Worm (Caenorhabditis elegans): Measurements from ENCODE around the gene lev-9.

The lev-9 gene

ce11 chrX:6266739-6267138 lies 24.8 kb downstream of the lev-9 start, which contains the start of gene W05H9.2:
W05H9.2 (plus strand) TSS chrX:6267039.
- no peak for TF ChIP-seq lin-39 (tag; optimal IDR thresholded peaks at IDR 0.05)
- no peak for TF ChIP-seq fkh-10 (GFP tag; optimal IDR thresholded peaks at IDR 0.05)
- no peak for TF ChIP-seq swsn-7 (tag; optimal IDR thresholded peaks at IDR 0.05)
- TF ChIP-seq tlp-1 (tag; optimal IDR thresholded peaks at IDR 0.05) = no peak
- no peak for TF ChIP-seq unc-62 (GFP tag; optimal IDR thresholded peaks at IDR 0.05)
- no peak for TF ChIP-seq nhr-28 (tag; optimal IDR thresholded peaks at IDR 0.05)
- TF ChIP-seq ets-5 (GFP tag; IDR thresholded peaks at IDR 0.05) = no peak
- no peak for TF ChIP-seq aha-1 (tag; optimal IDR thresholded peaks at IDR 0.05)
- TF ChIP-seq ceh-8 (GFP tag; optimal IDR thresholded peaks at IDR 0.05) = no peak
- no peak for TF ChIP-seq nhr-12 (tag; optimal IDR thresholded peaks at IDR 0.05)

- peak; percentile 34 for TF ChIP-seq mep-1 (tag; optimal IDR thresholded peaks at IDR 0.05)
- TF ChIP-seq elt-2 (tag; optimal IDR thresholded peaks at IDR 0.05) = no peak
- no peak for TF ChIP-seq nhr-77 (tag; optimal IDR thresholded peaks at IDR 0.05)
- no peak for TF ChIP-seq pax-3 (tag; optimal IDR thresholded peaks at IDR 0.05)
- TF ChIP-seq Y116A8C.19 (tag; optimal IDR thresholded peaks at IDR 0.05; ENCODE audit: borderline replicate concordance) = no peak
- TF ChIP-seq unc-62 (GFP tag; optimal IDR thresholded peaks at IDR 0.05) = no peak
- TF ChIP-seq lsy-2 (tag; optimal IDR thresholded peaks at IDR 0.05) = peak in 1 of 2 experiments; percentile 12
- peak; percentile 10 for TF ChIP-seq nhr-47 (tag; optimal IDR thresholded peaks at IDR 0.05)
- TF ChIP-seq fkh-8 (tag; optimal IDR thresholded peaks at IDR 0.05) = peak; percentile 31
- no peak for TF ChIP-seq alr-1 (tag; optimal IDR thresholded peaks at IDR 0.05; ENCODE audit: borderline replicate concordance)
- no peak for TF ChIP-seq ceh-88 (GFP tag; IDR thresholded peaks at IDR 0.05)
- no peak for TF ChIP-seq nhr-237 (tag; optimal IDR thresholded peaks at IDR 0.05)
- TF ChIP-seq rnt-1 (tag; optimal IDR thresholded peaks at IDR 0.05) = no peak
- TF ChIP-seq xbp-1 (tag; optimal IDR thresholded peaks at IDR 0.05) = peak; percentile 12
- TF ChIP-seq nhr-76 (tag; optimal IDR thresholded peaks at IDR 0.05) = no peak
- no peak for TF ChIP-seq sup-37 (GFP tag; optimal IDR thresholded peaks at IDR 0.05)
- TF ChIP-seq nhr-11 (tag; optimal IDR thresholded peaks at IDR 0.05) = no peak
- TF ChIP-seq skn-1 (tag; optimal IDR thresholded peaks at IDR 0.05) = no peak
- TF ChIP-seq unc-86 (tag; optimal IDR thresholded peaks at IDR 0.05) = peak; percentile 40
- TF ChIP-seq ztf-11 (tag; optimal IDR thresholded peaks at IDR 0.05) = peak in 1 of 2 experiments; percentile 59
- no peak for TF ChIP-seq unc-130 (tag; optimal IDR thresholded peaks at IDR 0.05)
- no peak for TF ChIP-seq aha-1 (tag; optimal IDR thresholded peaks at IDR 0.05)
- no peak for TF ChIP-seq fkh-10 (GFP tag; optimal IDR thresholded peaks at IDR 0.05)
- TF ChIP-seq nhr-19 (GFP tag; conservative IDR thresholded peaks at IDR 0.05) = no peak
- no peak for TF ChIP-seq lin-15B (tag; optimal IDR thresholded peaks at IDR 0.05)
- no peak for TF ChIP-seq pqm-1 (tag; optimal IDR thresholded peaks at IDR 0.05)
- TF ChIP-seq nhr-20 (tag; optimal IDR thresholded peaks at IDR 0.05) = peak; percentile 4
- no peak for TF ChIP-seq lin-39 (tag; optimal IDR thresholded peaks at IDR 0.05)
- TF ChIP-seq ceh-8 (GFP tag; optimal IDR thresholded peaks at IDR 0.05) = no peak
- no peak for TF ChIP-seq hpl-2 (GFP tag; optimal IDR thresholded peaks at IDR 0.05)
- TF ChIP-seq hlh-17 (GFP tag; optimal IDR thresholded peaks at IDR 0.05; ENCODE audit: borderline replicate concordance) = no peak
- TF ChIP-seq tbx-2 (tag; optimal IDR thresholded peaks at IDR 0.05) = no peak
- no peak for TF ChIP-seq nhr-12 (tag; optimal IDR thresholded peaks at IDR 0.05)
- no peak for TF ChIP-seq lin-13 (GFP tag; optimal IDR thresholded peaks at IDR 0.05)
- TF ChIP-seq dpl-1 (GFP tag; optimal IDR thresholded peaks at IDR 0.05) = no peak
- TF ChIP-seq nhr-84 (tag; optimal IDR thresholded peaks at IDR 0.05) = no peak
- no peak for TF ChIP-seq zip-4 (GFP tag; optimal IDR thresholded peaks at IDR 0.05)
- no peak for TF ChIP-seq egl-27 (tag; optimal IDR thresholded peaks at IDR 0.05)
- TF ChIP-seq snu-23 (GFP tag; optimal IDR thresholded peaks at IDR 0.05) = peak; percentile 40
- TF ChIP-seq C34B4.2 (tag; optimal IDR thresholded peaks at IDR 0.05) = no peak
- no peak for TF ChIP-seq tlp-1 (tag; optimal IDR thresholded peaks at IDR 0.05)
- TF ChIP-seq nhr-90 (tag; optimal IDR thresholded peaks at IDR 0.05; ENCODE audit: poor library complexity) = no peak
- no peak for TF ChIP-seq grh-1 (GFP tag; IDR thresholded peaks at IDR 0.05)
- no peak for TF ChIP-seq sptf-1 (tag; optimal IDR thresholded peaks at IDR 0.05)
- TF ChIP-seq mdl-1 (tag; optimal IDR thresholded peaks at IDR 0.05) = peak in 1 of 2 experiments; percentile 2
- TF ChIP-seq ces-1 (GFP tag; optimal IDR thresholded peaks at IDR 0.05) = no peak
- no peak for TF ChIP-seq hlh-4 (tag; optimal IDR thresholded peaks at IDR 0.05)
Observed at ce11 chrX:6263194-6263698, 28.3 kb downstream of the lev-9 start, which contains the start of gene W05H9.4. W05H9.4 (plus strand) TSS chrX:6263648.

Data from whole organism, L1 larva.